Worm (Caenorhabditis elegans): ENCODE results near the gene phf-10.

Gene phf-10

DNA sequence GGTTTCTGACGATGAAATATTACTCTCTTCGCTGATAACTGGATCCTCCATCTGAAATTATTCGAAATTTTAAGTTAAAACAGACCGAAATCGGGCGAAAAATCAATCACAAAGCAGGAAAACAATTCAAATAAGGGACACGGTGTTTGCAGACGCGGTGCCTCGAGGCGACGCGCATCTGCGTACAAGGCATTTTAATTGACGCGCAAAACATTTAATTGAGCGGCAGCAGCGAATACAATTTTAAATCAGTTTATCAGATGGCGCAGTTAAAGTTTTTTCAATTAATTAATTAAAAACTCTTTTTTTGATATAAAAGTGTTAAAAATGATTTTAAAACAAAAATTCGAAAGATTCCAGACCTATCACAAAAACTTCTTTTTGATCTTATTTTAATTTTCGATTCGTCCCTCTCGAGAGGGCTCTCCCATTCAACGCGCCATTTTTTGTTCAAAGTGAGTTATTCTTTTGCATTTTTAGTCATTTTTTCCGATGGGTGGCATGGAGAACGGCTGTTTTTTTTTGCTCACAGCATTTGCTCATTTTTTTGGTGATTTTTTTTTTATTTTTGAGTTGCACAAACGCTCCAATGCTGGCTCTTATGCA lies at the start of gene phf-10:
Gene phf-10 (minus strand): TSS at position 81 of the 606 bp plus-strand sequence.
- TF ChIP-seq cebp-1 (GFP tag; IDR thresholded peaks at IDR 0.05) (no peak), cebp-1 (tag; optimal IDR thresholded peaks at IDR 0.05) (peak; percentile 3), fkh-3 (tag; optimal IDR thresholded peaks at IDR 0.05) (no peak), mcd-1 (GFP tag; IDR thresholded peaks at IDR 0.05) (peak; percentile 50; the same call in 1 of the 2 replicates), unc-130 (GFP tag; optimal IDR thresholded peaks at IDR 0.05) (no peak), madf-8 (GFP tag; conservative IDR thresholded peaks at IDR 0.05) (0 out of 2 replicates have a peak, but pooled peaks have one; percentile 26), B0035.1 (tag; optimal IDR thresholded peaks at IDR 0.05) (no peak), egl-44 (GFP tag; IDR thresholded peaks at IDR 0.05) (no peak), pbrm-1 (GFP tag; IDR thresholded peaks at IDR 0.05) (no peak), lin-40 (tag; optimal IDR thresholded peaks at IDR 0.05) (no peak), lin-54 (GFP tag; optimal IDR thresholded peaks at IDR 0.05) (peak; percentile 40), efl-1 (GFP tag; optimal IDR thresholded peaks at IDR 0.05) (peak; percentile 87), snpc-4 (GFP tag; optimal IDR thresholded peaks at IDR 0.05) (no peak), snpc-4 (tag; optimal IDR thresholded peaks at IDR 0.05) (peak in 1 of 4 experiments; percentile 25), ceh-91 (GFP tag; IDR thresholded peaks at IDR 0.05) (peak; percentile 31; the same call in 1 of the 2 replicates), sptf-2 (GFP tag; optimal IDR thresholded peaks at IDR 0.05) (no peak), ets-4 (GFP tag; optimal IDR thresholded peaks at IDR 0.05) (no peak), ztf-6 (GFP tag; IDR thresholded peaks at IDR 0.05) (no peak), ceh-40 (GFP tag; IDR thresholded peaks at IDR 0.05) (no peak), madf-6 (GFP tag; IDR thresholded peaks at IDR 0.05) (peak; percentile 68), Y53G8AR.9 (GFP tag; conservative IDR thresholded peaks at IDR 0.05) (no peak), ceh-79 (tag; optimal IDR thresholded peaks at IDR 0.05) (no peak), attf-3 (GFP tag; conservative IDR thresholded peaks at IDR 0.05) (no peak), C17E4.6 (GFP tag; IDR thresholded peaks at IDR 0.05) (no peak), lsl-1 (GFP tag; optimal IDR thresholded peaks at IDR 0.05) (peak; percentile 19), F49E8.2 (tag; optimal IDR thresholded peaks at IDR 0.05; ENCODE audit: insufficient read depth) (no peak), sea-2 (GFP tag; IDR thresholded peaks at IDR 0.05) (no peak), ZK185.1 (tag; optimal IDR thresholded peaks at IDR 0.05; ENCODE audit: poor library complexity, severe bottlenecking) (no peak), dpl-1 (GFP tag; optimal IDR thresholded peaks at IDR 0.05) (peak; percentile 39), attf-5 (GFP tag; optimal IDR thresholded peaks at IDR 0.05) (no peak), dox-1 (GFP tag; IDR thresholded peaks at IDR 0.05) (0 out of 2 replicates have a peak, but pooled peaks have one; percentile 27), madf-10 (tag; optimal IDR thresholded peaks at IDR 0.05) (no peak), Y53F4B.3 (GFP tag; IDR thresholded peaks at IDR 0.05) (no peak), athp-1 (tag; optimal IDR thresholded peaks at IDR 0.05) (no peak), mel-28 (tag; optimal IDR thresholded peaks at IDR 0.05; ENCODE audit: borderline replicate concordance) (no peak), dpff-1 (tag; optimal IDR thresholded peaks at IDR 0.05) (no peak), ztf-26 (tag; optimal IDR thresholded peaks at IDR 0.05) (no peak), aptf-3 (GFP tag; IDR thresholded peaks at IDR 0.05) (no peak), F33H1.4 (GFP tag; IDR thresholded peaks at IDR 0.05) (no peak), B0019.2 (GFP tag; conservative IDR thresholded peaks at IDR 0.05) (no peak), cebp-2 (GFP tag; IDR thresholded peaks at IDR 0.05) (no peak), hmg-1.2 (GFP tag; IDR thresholded peaks at IDR 0.05) (peak; percentile 16; the same call in 1 of the 2 replicates), nfya-1 (tag; optimal IDR thresholded peaks at IDR 0.05; ENCODE audit: borderline replicate concordance, insufficient read depth) (no peak), F57A8.1 (GFP tag; optimal IDR thresholded peaks at IDR 0.05) (no peak), F52B5.7 (tag; optimal IDR thresholded peaks at IDR 0.05) (no peak), rpc-1 (optimal IDR thresholded peaks at IDR 0.05) (no peak), rpc-1 (tag; optimal IDR thresholded peaks at IDR 0.05) (no peak), xnd-1 (tag; optimal IDR thresholded peaks at IDR 0.05) (peak; percentile 32), K12H6.12 (tag; optimal IDR thresholded peaks at IDR 0.05) (no peak)

Data from whole organism, young adult.